Fruit fly (Drosophila melanogaster) whole organism, prepupa: ENCODE measurements around the gene S-Lap3.

Experiments used
- Blimp-1 ChIP-seq: fragments of 200-800 bp; sonication (Bioruptor generic); optimal IDR thresholded peaks from 3 replicates; lab custom pipeline; 2017; ENCODE audit warnings: missing biosample characterization, missing genetic modification characterization, mild to moderate bottlenecking, moderate library complexity, missing genetic modification reagents
- CG10631 ChIP-seq: fragments of 200-800 bp; sonication (Bioruptor generic); optimal IDR thresholded peaks from 2 replicates; lab custom pipeline; 2016; ENCODE audit warnings: missing biosample characterization, missing genetic modification characterization
- CG10669 ChIP-seq: fragments of 200-800 bp; sonication (Bioruptor generic); optimal IDR thresholded peaks from 3 replicates; lab custom pipeline; 2018; ENCODE audit warnings: missing biosample characterization, mild to moderate bottlenecking, missing genetic modification characterization, moderate library complexity
- CG11294 ChIP-seq: fragments of 200-800 bp; sonication (Bioruptor generic); IDR thresholded peaks from 2 replicates; pipeline ENCODE4 v1.3.6; 2022; ENCODE audit warnings: missing biosample characterization, missing genetic modification characterization
- CG11762 ChIP-seq: fragments of 200-800 bp; sonication (Bioruptor generic); optimal IDR thresholded peaks from 3 replicates; lab custom pipeline; 2016; ENCODE audit warnings: missing biosample characterization, missing genetic modification characterization; ENCODE audit not compliant: insufficient read depth
- CG11902 ChIP-seq: fragments of 200-800 bp; sonication (Bioruptor generic); optimal IDR thresholded peaks from 3 replicates; lab custom pipeline; 2016; ENCODE audit warnings: missing biosample characterization, missing genetic modification characterization
- CG15336 ChIP-seq: fragments of 200-800 bp; sonication (Bioruptor generic); IDR thresholded peaks from 2 replicates; pipeline ENCODE4 v1.3.6; 2022; ENCODE audit warnings: missing biosample characterization, missing genetic modification characterization
- CG1621 ChIP-seq: fragments of 200-800 bp; sonication (Bioruptor generic); optimal IDR thresholded peaks from 3 replicates; lab custom pipeline; 2018; ENCODE audit warnings: missing biosample characterization, mild to moderate bottlenecking, missing genetic modification characterization
- CG3032 ChIP-seq: fragments of 200-800 bp; optimal IDR thresholded peaks from 2 replicates; lab custom pipeline; 2019; ENCODE audit warnings: missing biosample characterization, mild to moderate bottlenecking, missing genetic modification characterization, moderate library complexity
- CG32006 ChIP-seq: fragments of 200-800 bp; sonication (Bioruptor generic); optimal IDR thresholded peaks from 3 replicates; lab custom pipeline; 2017; ENCODE audit warnings: missing biosample characterization, mild to moderate bottlenecking, missing genetic modification characterization
- CG34406 ChIP-seq: fragments of 200-800 bp; sonication (Bioruptor generic); optimal IDR thresholded peaks from 3 replicates; lab custom pipeline; 2016; ENCODE audit warnings: missing biosample characterization, missing genetic modification characterization
- CG3919 ChIP-seq: fragments of 200-800 bp; sonication (Bioruptor generic); optimal IDR thresholded peaks from 3 replicates; lab custom pipeline; 2016; ENCODE audit warnings: missing biosample characterization, missing genetic modification characterization
- CG6163 ChIP-seq: fragments of 200-800 bp; sonication (Bioruptor generic); IDR thresholded peaks from 3 replicates; pipeline ENCODE4 v1.3.6; 2022; ENCODE audit warnings: missing biosample characterization, missing genetic modification characterization
- CG6276 ChIP-seq: fragments of 200-800 bp; sonication (Bioruptor generic); optimal IDR thresholded peaks from 2 replicates; lab custom pipeline; 2017; ENCODE audit warnings: missing biosample characterization, mild to moderate bottlenecking, missing genetic modification characterization
- CG6792 ChIP-seq: fragments of 200-800 bp; sonication (Bioruptor generic); optimal IDR thresholded peaks from 3 replicates; lab custom pipeline; 2016; ENCODE audit warnings: missing biosample characterization, missing genetic modification characterization
- CG6808 ChIP-seq: fragments of 200-800 bp; sonication (Bioruptor generic); optimal IDR thresholded peaks from 3 replicates; lab custom pipeline; 2017; ENCODE audit warnings: missing biosample characterization, missing genetic modification characterization, mild to moderate bottlenecking, moderate library complexity, missing genetic modification reagents
- CG6854 ChIP-seq: fragments of 200-800 bp; sonication (Bioruptor generic); optimal IDR thresholded peaks from 2 replicates; lab custom pipeline; 2017; ENCODE audit warnings: missing biosample characterization, mild to moderate bottlenecking, missing genetic modification characterization
- CG7368 ChIP-seq: fragments of 200-800 bp; sonication (Bioruptor generic); optimal IDR thresholded peaks from 3 replicates; lab custom pipeline; 2016; ENCODE audit warnings: missing biosample characterization, missing genetic modification characterization
- CG8119 ChIP-seq: fragments of 200-800 bp; sonication (Bioruptor generic); IDR thresholded peaks from 3 replicates; pipeline ENCODE4 v1.3.6; 2022; ENCODE audit warnings: missing biosample characterization, missing genetic modification characterization
- CG8319 ChIP-seq: fragments of 200-800 bp; sonication (Bioruptor generic); optimal IDR thresholded peaks from 3 replicates; lab custom pipeline; 2016; ENCODE audit warnings: missing biosample characterization, missing genetic modification characterization
- CG8632 ChIP-seq: fragments of 200-800 bp; sonication (Bioruptor generic); optimal IDR thresholded peaks from 3 replicates; lab custom pipeline; 2016; ENCODE audit warnings: missing biosample characterization, missing genetic modification characterization
- CG9139 ChIP-seq: fragments of 200-800 bp; sonication (Bioruptor generic); optimal IDR thresholded peaks from 3 replicates; lab custom pipeline; 2017; ENCODE audit warnings: missing biosample characterization, mild to moderate bottlenecking, missing genetic modification characterization
- Eip75B ChIP-seq: fragments of 200-800 bp; sonication (Bioruptor generic); optimal IDR thresholded peaks from 3 replicates; lab custom pipeline; 2016; ENCODE audit warnings: missing biosample characterization, missing genetic modification characterization
- Eip78C ChIP-seq: fragments of 200-800 bp; sonication (Bioruptor generic); peaks from one replicate; lab custom pipeline; 2016; ENCODE audit warnings: missing biosample characterization, missing genetic modification characterization
- Eip93F ChIP-seq: fragments of 200-800 bp; sonication (Bioruptor generic); optimal IDR thresholded peaks from 2 replicates; lab custom pipeline; 2016; ENCODE audit warnings: missing biosample characterization, mild to moderate bottlenecking, missing genetic modification characterization
- Gug ChIP-seq: fragments of 200-800 bp; sonication (Bioruptor generic); IDR thresholded peaks from 2 replicates; pipeline ENCODE4 v1.3.6; 2022; ENCODE audit warnings: missing biosample characterization, missing genetic modification characterization
- Hr38 ChIP-seq: sonication (Bioruptor generic); optimal IDR thresholded peaks from 2 replicates; lab custom pipeline; 2016; ENCODE audit warnings: missing biosample characterization, missing genetic modification characterization
- Hr4 ChIP-seq: fragments of 200-800 bp; sonication (Bioruptor generic); optimal IDR thresholded peaks from 3 replicates; lab custom pipeline; 2016; ENCODE audit warnings: missing biosample characterization, missing genetic modification characterization
- Lpt ChIP-seq: fragments of 200-800 bp; sonication (Bioruptor generic); optimal IDR thresholded peaks from 3 replicates; lab custom pipeline; 2016; ENCODE audit warnings: missing biosample characterization, missing genetic modification characterization
- Met ChIP-seq: fragments of 200-800 bp; sonication (Bioruptor generic); optimal IDR thresholded peaks from 3 replicates; lab custom pipeline; 2016; ENCODE audit warnings: missing biosample characterization, missing genetic modification characterization
- Sox14 ChIP-seq: fragments of 200-800 bp; sonication (Bioruptor generic); optimal IDR thresholded peaks from 3 replicates; lab custom pipeline; 2016; ENCODE audit warnings: missing biosample characterization, missing genetic modification characterization
- Sox15 ChIP-seq: fragments of 200-800 bp; sonication (Bioruptor generic); optimal IDR thresholded peaks from 3 replicates; lab custom pipeline; 2016; ENCODE audit warnings: missing biosample characterization, missing genetic modification characterization
- achi ChIP-seq: fragments of 200-800 bp; sonication (Bioruptor generic); optimal IDR thresholded peaks from 3 replicates; lab custom pipeline; 2016; ENCODE audit warnings: missing biosample characterization, missing genetic modification characterization
- cyc ChIP-seq: fragments of 200-800 bp; sonication (Bioruptor generic); optimal IDR thresholded peaks from 3 replicates; lab custom pipeline; 2016; ENCODE audit warnings: missing biosample characterization, missing genetic modification characterization
- dac ChIP-seq: fragments of 200-800 bp; sonication (Bioruptor generic); optimal IDR thresholded peaks from 2 replicates; lab custom pipeline; 2017; ENCODE audit warnings: missing biosample characterization, mild to moderate bottlenecking, missing genetic modification characterization
- dsx ChIP-seq: fragments of 200-800 bp; optimal IDR thresholded peaks from 3 replicates; lab custom pipeline; 2019; ENCODE audit warnings: missing biosample characterization, mild to moderate bottlenecking, missing genetic modification characterization, moderate library complexity; ENCODE audit not compliant: poor library complexity, severe bottlenecking
- eg ChIP-seq: fragments of 200-800 bp; sonication (Bioruptor generic); IDR thresholded peaks from 3 replicates; pipeline ENCODE4 v1.3.6; 2022; ENCODE audit warnings: missing biosample characterization, missing genetic modification characterization
- esn ChIP-seq: fragments of 200-800 bp; sonication (Bioruptor generic); optimal IDR thresholded peaks from 2 replicates; lab custom pipeline; 2016; ENCODE audit warnings: missing biosample characterization, mild to moderate bottlenecking, missing genetic modification characterization, moderate library complexity
- fd59A ChIP-seq: fragments of 200-800 bp; sonication (Bioruptor generic); optimal IDR thresholded peaks from 2 replicates; lab custom pipeline; 2017; ENCODE audit warnings: missing biosample characterization, mild to moderate bottlenecking, missing genetic modification characterization, missing genetic modification reagents
- fkh ChIP-seq: fragments of 200-800 bp; sonication (Bioruptor generic); optimal IDR thresholded peaks from 3 replicates; lab custom pipeline; 2017; ENCODE audit warnings: missing biosample characterization, mild to moderate bottlenecking, missing genetic modification characterization, moderate library complexity
- lz ChIP-seq: fragments of 200-800 bp; sonication (Bioruptor generic); optimal IDR thresholded peaks from 3 replicates; lab custom pipeline; 2016; ENCODE audit warnings: missing biosample characterization, missing genetic modification characterization
- net ChIP-seq: fragments of 200-800 bp; sonication (Bioruptor generic); optimal IDR thresholded peaks from 3 replicates; lab custom pipeline; 2016; ENCODE audit warnings: missing biosample characterization, missing genetic modification characterization
- pdm3 ChIP-seq: fragments of 200-800 bp; sonication (Bioruptor generic); optimal IDR thresholded peaks from 3 replicates; lab custom pipeline; 2016; ENCODE audit warnings: missing biosample characterization, missing genetic modification characterization
- salr ChIP-seq, 2 experiments: fragments of 200-800 bp; sonication (Bioruptor generic); optimal IDR thresholded peaks; 3 replicates each; lab custom pipeline; 2016 to 2018; ENCODE audit warnings: missing biosample characterization in 2 of 2, missing genetic modification characterization in 2 of 2, mild to moderate bottlenecking in 1 of 2
- spab ChIP-seq: fragments of 200-800 bp; sonication (Bioruptor generic); optimal IDR thresholded peaks from 2 replicates; lab custom pipeline; 2017; ENCODE audit warnings: missing biosample characterization, mild to moderate bottlenecking, missing genetic modification characterization, missing genetic modification reagents
- ss ChIP-seq, 2 experiments: fragments of 200-800 bp; sonication (Bioruptor generic); optimal IDR thresholded peaks; 2 replicates in 1 of 2; 3 replicates in 1 of 2; lab custom pipeline; 2017 to 2018; ENCODE audit warnings: mild to moderate bottlenecking in 2 of 2, missing biosample characterization in 2 of 2, missing genetic modification characterization in 2 of 2, moderate library complexity in 1 of 2
- svp ChIP-seq: fragments of 200-800 bp; sonication (Bioruptor generic); peaks from one replicate; lab custom pipeline; 2016; ENCODE audit warnings: missing biosample characterization, missing genetic modification characterization
- vri ChIP-seq: fragments of 200-800 bp; sonication (Bioruptor generic); optimal IDR thresholded peaks from 3 replicates; lab custom pipeline; 2016; ENCODE audit warnings: missing biosample characterization, mild to moderate bottlenecking, missing genetic modification characterization

S-Lap3 gene

DNA sequence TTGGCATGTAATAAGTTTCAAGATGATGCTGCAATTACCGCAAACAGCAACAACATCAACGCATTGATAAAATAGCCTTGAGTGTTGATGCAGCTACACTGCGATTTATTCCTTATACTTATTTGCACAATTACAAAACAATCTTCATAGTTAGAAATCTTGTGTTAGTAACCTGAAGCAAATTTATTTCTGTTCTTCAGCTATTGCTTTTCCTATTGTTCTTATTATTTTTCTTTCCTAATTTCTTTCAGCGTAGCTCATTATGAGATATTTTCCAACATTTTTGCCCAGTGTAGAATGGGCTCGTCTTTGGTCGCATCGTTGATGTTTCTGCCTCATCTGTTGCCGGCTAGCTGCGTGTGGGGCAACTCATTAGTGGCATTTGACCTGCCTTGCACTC lies 21.0 kb upstream of the S-Lap3 start (continued):
- TF ChIP-seq Blimp-1 (no peak), CG6808 (GFP tag; lab: Kevin White, UChicago) (peak; percentile 20), achi (peak; percentile 33), Eip93F (GFP tag; lab: Kevin White, UChicago) (no peak), CG9139 (GFP tag; lab: Kevin White, UChicago) (no peak), CG8119 (GFP tag; lab: Robert Waterston, UW) (peak; percentile 70), CG8632 (GFP tag; lab: Kevin White, UChicago) (no peak), esn (GFP tag; lab: Kevin White, UChicago) (no peak), CG1621 (tag; lab: Kevin White, UChicago) (peak; percentile 29), spab (GFP tag; lab: Kevin White, UChicago) (no peak), CG11902 (GFP tag; lab: Kevin White, UChicago) (no peak), Hr38 (no peak)

DNA sequence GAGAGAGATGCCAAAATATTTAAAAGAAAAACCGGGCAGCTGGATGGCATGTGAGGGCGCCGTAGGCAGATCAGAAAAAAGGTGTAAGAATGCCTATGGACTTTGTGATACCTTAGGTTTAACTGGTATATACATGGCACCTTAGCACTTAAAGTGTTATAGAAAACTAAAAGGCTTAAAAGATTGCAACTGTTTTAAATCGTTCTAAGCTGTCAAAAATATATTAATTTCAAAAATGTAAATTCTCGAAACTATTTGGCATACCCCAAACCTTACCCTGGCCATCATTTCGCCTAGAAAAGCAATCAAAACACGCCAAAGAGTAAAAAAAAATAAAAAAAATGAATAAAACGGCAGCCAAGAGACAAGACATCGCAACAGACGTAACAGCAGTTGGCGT lies 18.0 kb upstream of the S-Lap3 start:
- TF ChIP-seq CG11902 (GFP tag; lab: Kevin White, UChicago) (no peak), dac (GFP tag; lab: Kevin White, UChicago) (peak; percentile 8), pdm3 (peak; percentile 12), CG8319 (no peak), CG11294 (GFP tag; lab: Robert Waterston, UW) (no peak), Sox15 (GFP tag; lab: Kevin White, UChicago) (no peak), fkh (no peak), lz (GFP tag; lab: Kevin White, UChicago) (no peak), Eip78C (peak; percentile 63), CG10669 (GFP tag; lab: Kevin White, UChicago) (no peak), Met (GFP tag; lab: Kevin White, UChicago) (no peak), CG6808 (GFP tag; lab: Kevin White, UChicago) (no peak), dsx (GFP tag; lab: Kevin White, UChicago) (no peak), spab (GFP tag; lab: Kevin White, UChicago) (peak; percentile 12), CG8119 (GFP tag; lab: Robert Waterston, UW) (peak; percentile 79), CG6163 (GFP tag; lab: Robert Waterston, UW) (peak; percentile 55), svp (no peak), CG6276 (GFP tag; lab: Kevin White, UChicago) (peak; percentile 41), achi (peak; percentile 18), CG3032 (tag; lab: Kevin White, UChicago) (peak; percentile 9), Lpt (GFP tag; lab: Kevin White, UChicago) (no peak), CG32006 (peak; percentile 66), cyc (GFP tag; lab: Kevin White, UChicago) (no peak), CG7368 (GFP tag; lab: Kevin White, UChicago) (no peak), CG15336 (GFP tag; lab: Robert Waterston, UW) (peak; percentile 84), Eip93F (GFP tag; lab: Kevin White, UChicago) (no peak), Gug (GFP tag; lab: Robert Waterston, UW) (peak; percentile 45; the same call in 1 of the 2 replicates), CG34406 (no peak), fd59A (GFP tag; lab: Kevin White, UChicago) (no peak), ss (GFP tag; optimal IDR thresholded peaks at IDR 0.05; lab: Kevin White, UChicago) (no peak), Hr4 (GFP tag; lab: Kevin White, UChicago) (peak; percentile 62), CG3919 (GFP tag; lab: Kevin White, UChicago) (peak; percentile 1), salr (GFP tag; optimal IDR thresholded peaks at IDR 0.05; lab: Kevin White, UChicago) (no peak), vri (GFP tag; lab: Kevin White, UChicago) (no peak), Sox14 (GFP tag; lab: Kevin White, UChicago) (no peak), net (GFP tag; lab: Kevin White, UChicago) (peak; percentile 30), CG10631 (GFP tag; lab: Kevin White, UChicago) (peak; percentile 20), CG11762 (GFP tag; lab: Kevin White, UChicago) (no peak), CG6854 (GFP tag; lab: Kevin White, UChicago) (no peak), Eip75B (GFP tag; lab: Kevin White, UChicago) (no peak), CG6792 (GFP tag; lab: Kevin White, UChicago) (no peak), eg (GFP tag; lab: Robert Waterston, UW) (peak; percentile 72; the same call in 2 of the 3 replicates), CG9139 (GFP tag; lab: Kevin White, UChicago) (no peak)
